Worm (Caenorhabditis elegans) whole organism, L4 larva: ENCODE results near the gene Y17D7B.2.
"Not testable (repeated sequence)": the region's sequence is repeated elsewhere in the genome, so short reads cannot be mapped to it uniquely, and the experiment has no call there.

Source experiments
- aly-2 ChIP-seq: sonication (generic microtip); optimal IDR thresholded peaks from 2 replicates; lab custom pipeline; 2018; ENCODE audit warnings: missing biosample characterization, missing genetic modification characterization
- ceh-82 ChIP-seq: sonication (generic microtip); optimal IDR thresholded peaks from 2 replicates; lab custom pipeline; 2017; ENCODE audit warnings: missing biosample characterization, missing genetic modification characterization
- dve-1 ChIP-seq: sonication (generic microtip); optimal IDR thresholded peaks from 2 replicates; lab custom pipeline; 2017; ENCODE audit warnings: antibody characterized with exemption, mild to moderate bottlenecking, missing genetic modification characterization, missing compliant biosample characterization; ENCODE audit not compliant: insufficient read depth
- egl-27 ChIP-seq: sonication (generic microtip); optimal IDR thresholded peaks from 3 replicates; lab custom pipeline; 2017; ENCODE audit warnings: missing biosample characterization, missing genetic modification reagents, missing genetic modification characterization
- fos-1 ChIP-seq: fragments of 150-350 bp; optimal IDR thresholded peaks from 2 replicates; lab custom pipeline; 2014; ENCODE audit warnings: missing biosample characterization, missing genetic modification characterization
- hlh-30 ChIP-seq: sonication (generic microtip); optimal IDR thresholded peaks from 2 replicates; lab custom pipeline; 2017; ENCODE audit warnings: antibody characterized with exemption, mild to moderate bottlenecking, missing genetic modification characterization, missing compliant biosample characterization; ENCODE audit not compliant: insufficient read depth
- lin-15B ChIP-seq: fragments of 150-350 bp; sonication (generic microtip); optimal IDR thresholded peaks from 3 replicates; lab custom pipeline; 2014; ENCODE audit warnings: missing biosample characterization, missing genetic modification characterization
- lin-39 ChIP-seq: fragments of 150-350 bp; optimal IDR thresholded peaks from 2 replicates; lab custom pipeline; 2014; ENCODE audit warnings: missing biosample characterization, missing genetic modification reagents, missing genetic modification characterization
- nhr-11 ChIP-seq: fragments of 150-350 bp; optimal IDR thresholded peaks from 2 replicates; lab custom pipeline; 2014; ENCODE audit warnings: missing biosample characterization, missing genetic modification characterization
- pqm-1 ChIP-seq: sonication (generic microtip); optimal IDR thresholded peaks from 2 replicates; lab custom pipeline; 2017; ENCODE audit warnings: missing biosample characterization, missing genetic modification characterization
- snpc-4 ChIP-seq: fragments of 150-350 bp; optimal IDR thresholded peaks from 2 replicates; lab custom pipeline; 2014; ENCODE audit warnings: missing biosample characterization, missing genetic modification characterization
- unc-62 ChIP-seq, 3 experiments: fragments of 150-350 bp in 1 of 3; sonication (generic microtip); optimal IDR thresholded peaks in 2 of 3; peaks in 1 of 3; 1 replicate in 1 of 3; 2 replicates in 2 of 3; lab custom pipeline; 2014 to 2017; ENCODE audit warnings: missing biosample characterization in 3 of 3, missing genetic modification characterization in 3 of 3, missing genetic modification reagents in 3 of 3, missing genotype in 1 of 3
- ztf-11 ChIP-seq: fragments of 150-350 bp; optimal IDR thresholded peaks from 2 replicates; lab custom pipeline; 2014; ENCODE audit warnings: missing biosample characterization, missing genetic modification characterization

DNA sequence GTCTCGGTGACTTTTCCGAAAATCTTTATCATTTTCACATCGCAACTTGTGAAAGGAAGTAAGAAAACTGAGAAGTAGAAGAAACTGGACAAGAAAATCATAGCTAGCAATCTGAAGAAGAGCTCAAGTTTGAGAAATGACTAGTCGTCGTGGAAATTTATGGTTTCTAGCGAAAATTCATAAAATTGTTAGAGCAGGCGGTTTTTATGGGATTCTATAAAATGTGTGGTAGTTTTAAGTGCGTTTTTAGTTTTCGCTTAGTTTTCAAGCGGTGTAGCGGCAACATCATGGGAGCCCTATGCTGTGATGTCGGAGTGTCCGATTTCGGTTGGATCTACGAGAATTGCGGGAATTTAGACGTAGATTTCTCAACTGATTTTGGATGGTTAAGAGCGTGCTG is 33.2 kb upstream of the Y17D7B.2 start, which contains the start of gene clec-254:
- not testable (repeated sequence) for TF ChIP-seq aly-2 (tag; lab: Kevin White, UChicago); ceh-82; snpc-4 (tag; lab: Kevin White, UChicago); fos-1 (tag; lab: Kevin White, UChicago); ztf-11 (tag; lab: Kevin White, UChicago); nhr-11 (tag; lab: Kevin White, UChicago); lin-39 (tag; lab: Kevin White, UChicago); hlh-30 (tag; lab: Kevin White, UChicago); egl-27; unc-62 (GFP tag; optimal IDR thresholded peaks at IDR 0.05 in 1 of 2; lab: Kevin White, UChicago); unc-62 (tag; optimal IDR thresholded peaks at IDR 0.05; lab: Kevin White, UChicago); dve-1 (tag; lab: Kevin White, UChicago); lin-15B (tag; lab: Kevin White, UChicago); pqm-1 (tag; lab: Kevin White, UChicago)
